Fruit fly (Drosophila melanogaster): ENCODE results near the gene Pld3.

dm6 chr2L:21197178-21197577 is 38.5 kb downstream of the Pld3 start:
- TF ChIP-seq usp (GFP tag; optimal IDR thresholded peaks at IDR 0.05) (no peak), pan (optimal IDR thresholded peaks at IDR 0.05) (no peak), CG8478 (optimal IDR thresholded peaks at IDR 0.05) (no peak), EcR (GFP tag; optimal IDR thresholded peaks at IDR 0.05) (no peak)
